Worm (Caenorhabditis elegans) whole organism, L4/young adult: ENCODE data around the gene pmpl-1.

ENCODE experiments used
- dao-5 ChIP-seq: sonication (generic microtip); optimal IDR thresholded peaks from 2 replicates; lab custom pipeline; 2016; ENCODE audit warnings: missing genotype, missing genetic modification characterization, moderate library complexity, missing compliant biosample characterization
- him-1 ChIP-seq: sonication (generic microtip); optimal IDR thresholded peaks from 2 replicates; lab custom pipeline; 2016; ENCODE audit warnings: missing genotype, missing genetic modification reagents, missing genetic modification characterization, missing compliant biosample characterization

- TF ChIP-seq him-1 (no peak), dao-5 (tag; lab: Kevin White, UChicago) (no peak)
Observed at ce11 chrX:3821609-3822008, 33.8 kb downstream of the pmpl-1 start.
